Worm (Caenorhabditis elegans) whole organism, L2 larva: Measurements from ENCODE around the gene C41G11.1.

ENCODE experiments used
- C34F6.9 ChIP-seq: fragments of 150-350 bp; optimal IDR thresholded peaks from 2 replicates; lab custom pipeline; 2014; ENCODE audit warnings: missing biosample characterization, missing genetic modification characterization
- F13H6.1 ChIP-seq: sonication (generic microtip); optimal IDR thresholded peaks from 2 replicates; lab custom pipeline; 2016; ENCODE audit warnings: missing genetic modification characterization, missing compliant biosample characterization
- R02D3.7 ChIP-seq: fragments of 150-350 bp; optimal IDR thresholded peaks from 2 replicates; lab custom pipeline; 2014; ENCODE audit warnings: missing biosample characterization, missing genetic modification characterization
- Y55F3AM.14 ChIP-seq: fragments of 200-800 bp; sonication (Bioruptor generic); optimal IDR thresholded peaks from 2 replicates; lab custom pipeline; 2018; ENCODE audit warnings: mild to moderate bottlenecking, missing genetic modification characterization, missing compliant biosample characterization
- alr-1 ChIP-seq: fragments of 150-350 bp; optimal IDR thresholded peaks from 2 replicates; lab custom pipeline; 2014; ENCODE audit warnings: missing biosample characterization, missing genetic modification characterization
- aly-2 ChIP-seq: fragments of 150-350 bp; optimal IDR thresholded peaks from 2 replicates; lab custom pipeline; 2014; ENCODE audit warnings: missing biosample characterization, missing genetic modification characterization
- blmp-1 ChIP-seq: sonication (generic microtip); optimal IDR thresholded peaks from 2 replicates; lab custom pipeline; 2017; ENCODE audit warnings: missing genetic modification characterization, mild to moderate bottlenecking, missing compliant biosample characterization, antibody characterized with exemption, moderate library complexity; ENCODE audit not compliant: insufficient read depth
- crh-2 ChIP-seq: sonication (generic microtip); optimal IDR thresholded peaks from 2 replicates; lab custom pipeline; 2017; ENCODE audit warnings: missing biosample characterization, missing genetic modification characterization
- dmd-4 ChIP-seq: sonication (generic microtip); optimal IDR thresholded peaks from 2 replicates; lab custom pipeline; 2017; ENCODE audit warnings: missing biosample characterization, missing genetic modification characterization
- egl-27 ChIP-seq: sonication (generic microtip); optimal IDR thresholded peaks from 3 replicates; lab custom pipeline; 2017; ENCODE audit warnings: missing biosample characterization, missing genetic modification reagents, missing genetic modification characterization
- elt-3 ChIP-seq: sonication (generic microtip); optimal IDR thresholded peaks from 2 replicates; lab custom pipeline; 2017; ENCODE audit warnings: missing biosample characterization, missing genetic modification characterization
- fos-1 ChIP-seq: fragments of 150-350 bp; optimal IDR thresholded peaks from 2 replicates; lab custom pipeline; 2014; ENCODE audit warnings: missing biosample characterization, missing genetic modification characterization
- gmeb-1 ChIP-seq: fragments of 150-350 bp; optimal IDR thresholded peaks from 2 replicates; lab custom pipeline; 2014; ENCODE audit warnings: missing biosample characterization, missing genetic modification characterization
- lin-11 ChIP-seq: fragments of 150-350 bp; sonication (generic microtip); optimal IDR thresholded peaks from 2 replicates; lab custom pipeline; 2014; ENCODE audit warnings: missing biosample characterization, missing genetic modification characterization, inconsistent platforms, mixed read lengths
- lin-39 ChIP-seq: fragments of 150-350 bp; optimal IDR thresholded peaks from 2 replicates; lab custom pipeline; 2014; ENCODE audit warnings: missing biosample characterization, missing genetic modification reagents, missing genetic modification characterization
- lsy-2 ChIP-seq, 2 experiments: fragments of 150-350 bp in 1 of 2; sonication (generic microtip) in 1 of 2; optimal IDR thresholded peaks; 2 replicates each; lab custom pipeline; 2014 to 2017; ENCODE audit warnings: missing biosample characterization in 2 of 2, missing genetic modification characterization in 2 of 2
- mab-5 ChIP-seq: fragments of 150-350 bp; optimal IDR thresholded peaks from 2 replicates; lab custom pipeline; 2014; ENCODE audit warnings: missing biosample characterization, missing genetic modification characterization
- mbf-1 ChIP-seq: sonication (generic microtip); optimal IDR thresholded peaks from 2 replicates; lab custom pipeline; 2017; ENCODE audit warnings: missing biosample characterization, missing genetic modification characterization
- mdl-1 ChIP-seq, 2 experiments: fragments of 150-350 bp in 1 of 2; sonication (generic microtip) in 1 of 2; optimal IDR thresholded peaks; 2 replicates each; lab custom pipeline; 2017; ENCODE audit warnings: missing biosample characterization in 2 of 2, missing genetic modification characterization in 2 of 2
- nhr-10 ChIP-seq: sonication (generic microtip); optimal IDR thresholded peaks from 2 replicates; lab custom pipeline; 2017; ENCODE audit warnings: missing biosample characterization, missing genetic modification characterization
- nhr-129 ChIP-seq: fragments of 150-350 bp; optimal IDR thresholded peaks from 2 replicates; lab custom pipeline; 2014; ENCODE audit warnings: missing biosample characterization, missing genetic modification characterization
- nhr-21 ChIP-seq: fragments of 150-350 bp; optimal IDR thresholded peaks from 2 replicates; lab custom pipeline; 2014; ENCODE audit warnings: missing biosample characterization, missing genetic modification characterization
- nhr-23 ChIP-seq: fragments of 150-350 bp; optimal IDR thresholded peaks from 2 replicates; lab custom pipeline; 2014; ENCODE audit warnings: missing biosample characterization, missing genetic modification reagents, missing genetic modification characterization
- nhr-237 ChIP-seq: fragments of 150-350 bp; optimal IDR thresholded peaks from 2 replicates; lab custom pipeline; 2014; ENCODE audit warnings: missing biosample characterization, missing genetic modification characterization
- nhr-25 ChIP-seq: fragments of 150-350 bp; sonication (generic microtip); optimal IDR thresholded peaks from 3 replicates; lab custom pipeline; 2014; ENCODE audit warnings: missing biosample characterization, missing genetic modification characterization
- nhr-6 ChIP-seq: fragments of 150-350 bp; optimal IDR thresholded peaks from 2 replicates; lab custom pipeline; 2014; ENCODE audit warnings: missing biosample characterization, missing genetic modification characterization
- sem-4 ChIP-seq: fragments of 150-350 bp; optimal IDR thresholded peaks from 2 replicates; lab custom pipeline; 2014; ENCODE audit warnings: missing biosample characterization, missing genetic modification reagents, missing genetic modification characterization
- sma-3 ChIP-seq: sonication (generic microtip); optimal IDR thresholded peaks from 2 replicates; lab custom pipeline; 2016; ENCODE audit warnings: missing genetic modification reagents, missing genetic modification characterization, missing compliant biosample characterization
- snpc-4 ChIP-seq: fragments of 150-350 bp; optimal IDR thresholded peaks from 2 replicates; lab custom pipeline; 2014; ENCODE audit warnings: missing biosample characterization, missing genetic modification characterization
- unc-39 ChIP-seq: fragments of 150-350 bp; optimal IDR thresholded peaks from 2 replicates; lab custom pipeline; 2014; ENCODE audit warnings: missing biosample characterization, missing genetic modification characterization
- unc-55 ChIP-seq: fragments of 150-350 bp; sonication (generic microtip); optimal IDR thresholded peaks from 3 replicates; lab custom pipeline; 2014; ENCODE audit warnings: missing biosample characterization, missing genetic modification reagents, missing genetic modification characterization
- unc-62 ChIP-seq: fragments of 150-350 bp; optimal IDR thresholded peaks from 2 replicates; lab custom pipeline; 2014; ENCODE audit warnings: missing biosample characterization, missing genetic modification reagents, missing genetic modification characterization
- zag-1 ChIP-seq: fragments of 150-350 bp; optimal IDR thresholded peaks from 2 replicates; lab custom pipeline; 2014; ENCODE audit warnings: missing biosample characterization, missing genetic modification characterization
- ztf-11 ChIP-seq: sonication (generic microtip); optimal IDR thresholded peaks from 2 replicates; lab custom pipeline; 2017; ENCODE audit warnings: missing biosample characterization, missing genetic modification characterization

The C41G11.1 gene

DNA sequence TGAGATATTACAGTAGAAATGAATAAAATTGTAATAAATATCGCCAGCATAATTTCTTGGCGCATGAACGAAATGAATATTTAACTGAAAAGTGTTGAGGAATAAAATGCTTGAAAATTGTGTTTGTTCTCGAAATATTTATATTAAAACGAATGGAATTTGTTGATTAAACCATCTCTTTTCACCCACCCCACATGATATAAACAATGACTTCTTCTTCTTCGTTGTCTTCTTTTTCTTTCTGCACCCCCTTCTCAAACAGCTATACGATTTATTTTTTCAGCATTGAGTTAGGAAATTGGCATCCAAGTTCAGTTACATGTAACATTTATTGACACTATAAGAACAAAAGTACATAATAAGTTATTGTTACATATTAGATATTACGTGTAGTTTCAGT lies at the start of gene C41G11.1:
TSS of gene C41G11.1 (minus strand) at position 101 of the 400 bp plus-strand sequence.
- TF ChIP-seq unc-55 (GFP tag; lab: Kevin White, UChicago) (peak; percentile 17), unc-62 (GFP tag; lab: Kevin White, UChicago) (no peak), nhr-23 (tag; lab: Kevin White, UChicago) (no peak)

DNA sequence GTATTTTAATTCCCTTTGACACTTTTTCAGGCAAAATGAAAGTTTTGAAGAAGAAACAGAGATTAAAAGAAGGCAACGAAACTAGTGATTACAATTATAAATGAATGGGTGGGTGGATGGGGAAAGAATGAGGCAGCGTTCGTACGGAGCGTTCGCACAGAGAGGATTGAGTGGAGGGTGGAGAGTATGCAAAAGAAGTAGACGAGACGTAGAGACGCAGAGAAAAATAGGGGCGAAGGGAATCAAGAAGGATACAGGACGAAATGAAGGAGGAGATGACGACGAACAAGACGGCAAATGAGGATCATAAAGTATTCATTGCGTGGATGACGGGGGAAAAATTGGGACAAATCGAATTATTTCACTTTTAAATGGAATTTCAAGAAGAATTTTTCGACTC lies 44.7 kb upstream of the C41G11.1 start:
- no peak for TF ChIP-seq nhr-237
- TF ChIP-seq nhr-25 (tag; lab: Kevin White, UChicago) = peak; percentile 7
- peak; percentile 53 for TF ChIP-seq unc-55 (GFP tag; lab: Kevin White, UChicago)
- TF ChIP-seq gmeb-1 (tag; lab: Kevin White, UChicago) = no peak
- TF ChIP-seq nhr-129 (tag; lab: Kevin White, UChicago) = no peak
- no peak for TF ChIP-seq R02D3.7 (tag; lab: Kevin White, UChicago)
- TF ChIP-seq dmd-4 (tag; lab: Kevin White, UChicago) = no peak
- TF ChIP-seq C34F6.9 (tag; lab: Kevin White, UChicago) = peak; percentile 24

DNA sequence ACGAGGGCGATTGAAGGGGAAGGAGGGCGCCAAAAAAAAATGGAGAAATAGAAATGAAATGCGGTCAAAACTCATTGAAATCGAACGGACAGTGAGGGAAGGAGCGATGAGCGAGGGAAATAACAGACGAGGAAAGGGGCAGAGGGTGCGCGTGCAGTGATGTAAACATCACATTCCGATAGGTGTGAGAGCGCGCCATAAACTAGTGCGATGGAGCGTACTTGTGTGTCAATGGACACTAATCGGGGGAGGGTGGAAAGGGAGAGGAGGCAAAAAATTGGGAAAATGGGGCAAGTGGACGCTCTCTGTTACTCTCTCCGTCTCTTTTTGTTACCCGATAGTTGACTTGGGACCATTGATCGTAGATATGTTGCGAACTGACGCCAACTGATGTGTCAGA lies 43.9 kb upstream of the C41G11.1 start:
- TF ChIP-seq snpc-4 (tag; lab: Kevin White, UChicago) = no peak
- TF ChIP-seq F13H6.1 (tag; lab: Kevin White, UChicago) = peak; percentile 73
- TF ChIP-seq fos-1 = peak; percentile 57
- no peak for TF ChIP-seq mdl-1 (tag; optimal IDR thresholded peaks at IDR 0.05; lab: Kevin White, UChicago)
- TF ChIP-seq sem-4 (tag; lab: Kevin White, UChicago) = no peak
- TF ChIP-seq blmp-1 (tag; lab: Kevin White, UChicago) = peak; percentile 2
- peak; percentile 5 for TF ChIP-seq nhr-25 (tag; lab: Kevin White, UChicago)
- TF ChIP-seq mbf-1 (tag; lab: Kevin White, UChicago) = no peak
- TF ChIP-seq ztf-11 (tag; lab: Kevin White, UChicago) = no peak
- TF ChIP-seq nhr-10 (tag; lab: Kevin White, UChicago) = no peak
- TF ChIP-seq Y55F3AM.14 (GFP tag; lab: Kevin White, UChicago) = no peak
- TF ChIP-seq zag-1 (tag; lab: Kevin White, UChicago) = peak; percentile 29
- peak in 1 of 2 experiments; percentile 60 for TF ChIP-seq lsy-2 (tag; optimal IDR thresholded peaks at IDR 0.05; lab: Kevin White, UChicago)
- peak; percentile 91 for TF ChIP-seq nhr-129 (tag; lab: Kevin White, UChicago)
- no peak for TF ChIP-seq nhr-237
- peak; percentile 37 for TF ChIP-seq mab-5 (tag; lab: Kevin White, UChicago)
- TF ChIP-seq C34F6.9 (tag; lab: Kevin White, UChicago) = peak; percentile 58
- no peak for TF ChIP-seq unc-39 (tag; lab: Kevin White, UChicago)
- no peak for TF ChIP-seq unc-62 (GFP tag; lab: Kevin White, UChicago)
- TF ChIP-seq egl-27 (tag; lab: Kevin White, UChicago) = no peak
- TF ChIP-seq sma-3 (GFP tag; lab: Kevin White, UChicago) = no peak
- no peak for TF ChIP-seq nhr-6 (tag; lab: Kevin White, UChicago)
- no peak for TF ChIP-seq alr-1 (tag; lab: Kevin White, UChicago)
- TF ChIP-seq unc-55 (GFP tag; lab: Kevin White, UChicago) = peak; percentile 14
- TF ChIP-seq dmd-4 (tag; lab: Kevin White, UChicago) = no peak
- peak; percentile 70 for TF ChIP-seq lin-11 (tag; lab: Kevin White, UChicago)
- no peak for TF ChIP-seq aly-2 (tag; lab: Kevin White, UChicago)
- TF ChIP-seq crh-2 (tag; lab: Kevin White, UChicago) = peak; percentile 58

DNA sequence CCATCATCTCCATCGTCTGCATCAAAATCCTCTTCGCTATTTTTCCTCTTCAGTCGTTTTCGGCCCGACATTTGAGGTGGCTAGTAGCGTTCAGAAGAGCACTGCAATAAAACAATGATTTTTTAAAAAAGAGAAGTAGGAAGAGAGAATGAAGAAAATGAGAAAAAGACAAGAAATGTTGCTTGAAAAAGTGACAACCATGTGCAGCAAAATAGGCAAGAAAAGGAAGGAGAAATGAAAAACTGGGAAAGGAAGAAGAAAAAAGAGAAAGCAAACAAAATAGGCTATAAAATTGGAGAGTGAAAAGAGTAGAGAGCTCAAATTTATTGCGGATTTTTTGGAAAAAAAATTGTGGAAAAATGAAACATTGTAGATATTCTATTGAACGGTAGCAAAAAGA lies 43.3 kb upstream of the C41G11.1 start, which contains the start of gene tag-294:
TSS of gene tag-294 (minus strand) at position 101 of the 400 bp plus-strand sequence.
- TF ChIP-seq R02D3.7 (tag; lab: Kevin White, UChicago) = no peak
- TF ChIP-seq elt-3 = no peak
- no peak for TF ChIP-seq lin-39 (tag; lab: Kevin White, UChicago)
- TF ChIP-seq unc-55 (GFP tag; lab: Kevin White, UChicago) = peak; percentile 73
- TF ChIP-seq C34F6.9 (tag; lab: Kevin White, UChicago) = no peak
- TF ChIP-seq mdl-1 (tag; optimal IDR thresholded peaks at IDR 0.05; lab: Kevin White, UChicago) = no peak
- TF ChIP-seq sma-3 (GFP tag; lab: Kevin White, UChicago) = no peak
- TF ChIP-seq nhr-237 = no peak

DNA sequence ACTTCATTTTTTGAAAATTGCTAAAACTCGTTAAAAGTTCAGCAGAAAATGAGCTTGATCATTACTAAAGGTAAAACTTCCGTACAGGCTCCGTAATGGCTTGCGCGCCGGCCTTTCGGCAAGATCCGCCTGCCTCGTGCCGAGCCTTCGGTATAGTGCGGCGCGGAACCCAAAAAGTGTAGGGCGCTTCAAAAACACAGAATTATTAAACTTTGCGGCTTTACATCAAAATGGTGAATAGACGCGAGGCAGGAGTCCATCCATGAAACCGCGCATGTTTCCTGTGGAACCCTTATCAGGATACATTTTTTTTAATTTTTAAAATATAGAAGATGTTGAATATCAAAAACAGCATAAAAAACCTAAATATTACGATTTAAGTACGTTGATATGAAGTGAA lies 33.1 kb upstream of the C41G11.1 start:
- TF ChIP-seq unc-39 (tag; lab: Kevin White, UChicago) (no peak), snpc-4 (tag; lab: Kevin White, UChicago) (peak; percentile 38), alr-1 (tag; lab: Kevin White, UChicago) (no peak), nhr-21 (tag; lab: Kevin White, UChicago) (no peak)
